Fruit fly (Drosophila melanogaster) whole organism, prepupa: ENCODE results near the gene ND-24.

ENCODE experiments used
- Blimp-1 ChIP-seq: fragments of 200-800 bp; sonication (Bioruptor generic); optimal IDR thresholded peaks from 3 replicates; lab custom pipeline; 2017; ENCODE audit warnings: missing biosample characterization, missing genetic modification characterization, mild to moderate bottlenecking, moderate library complexity, missing genetic modification reagents
- CG10669 ChIP-seq: fragments of 200-800 bp; sonication (Bioruptor generic); optimal IDR thresholded peaks from 3 replicates; lab custom pipeline; 2018; ENCODE audit warnings: missing biosample characterization, mild to moderate bottlenecking, missing genetic modification characterization, moderate library complexity
- CG11294 ChIP-seq: fragments of 200-800 bp; sonication (Bioruptor generic); IDR thresholded peaks from 2 replicates; pipeline ENCODE4 v1.3.6; 2022; ENCODE audit warnings: missing biosample characterization, missing genetic modification characterization
- CG11762 ChIP-seq: fragments of 200-800 bp; sonication (Bioruptor generic); optimal IDR thresholded peaks from 3 replicates; lab custom pipeline; 2016; ENCODE audit warnings: missing biosample characterization, missing genetic modification characterization; ENCODE audit not compliant: insufficient read depth
- CG11902 ChIP-seq: fragments of 200-800 bp; sonication (Bioruptor generic); optimal IDR thresholded peaks from 3 replicates; lab custom pipeline; 2016; ENCODE audit warnings: missing biosample characterization, missing genetic modification characterization
- CG31627 ChIP-seq: fragments of 200-800 bp; sonication (Bioruptor generic); optimal IDR thresholded peaks from 3 replicates; lab custom pipeline; 2016; ENCODE audit warnings: missing biosample characterization, missing genetic modification characterization
- CG34406 ChIP-seq: fragments of 200-800 bp; sonication (Bioruptor generic); optimal IDR thresholded peaks from 3 replicates; lab custom pipeline; 2016; ENCODE audit warnings: missing biosample characterization, missing genetic modification characterization
- CG3919 ChIP-seq: fragments of 200-800 bp; sonication (Bioruptor generic); optimal IDR thresholded peaks from 3 replicates; lab custom pipeline; 2016; ENCODE audit warnings: missing biosample characterization, missing genetic modification characterization
- CG6276 ChIP-seq: fragments of 200-800 bp; sonication (Bioruptor generic); optimal IDR thresholded peaks from 2 replicates; lab custom pipeline; 2017; ENCODE audit warnings: missing biosample characterization, mild to moderate bottlenecking, missing genetic modification characterization
- CG6792 ChIP-seq: fragments of 200-800 bp; sonication (Bioruptor generic); optimal IDR thresholded peaks from 3 replicates; lab custom pipeline; 2016; ENCODE audit warnings: missing biosample characterization, missing genetic modification characterization
- CG6808 ChIP-seq: fragments of 200-800 bp; sonication (Bioruptor generic); optimal IDR thresholded peaks from 3 replicates; lab custom pipeline; 2017; ENCODE audit warnings: missing biosample characterization, missing genetic modification characterization, mild to moderate bottlenecking, moderate library complexity, missing genetic modification reagents
- CG8319 ChIP-seq: fragments of 200-800 bp; sonication (Bioruptor generic); optimal IDR thresholded peaks from 3 replicates; lab custom pipeline; 2016; ENCODE audit warnings: missing biosample characterization, missing genetic modification characterization
- CG8632 ChIP-seq: fragments of 200-800 bp; sonication (Bioruptor generic); optimal IDR thresholded peaks from 3 replicates; lab custom pipeline; 2016; ENCODE audit warnings: missing biosample characterization, missing genetic modification characterization
- CG9139 ChIP-seq: fragments of 200-800 bp; sonication (Bioruptor generic); optimal IDR thresholded peaks from 3 replicates; lab custom pipeline; 2017; ENCODE audit warnings: missing biosample characterization, mild to moderate bottlenecking, missing genetic modification characterization
- Eip75B ChIP-seq: fragments of 200-800 bp; sonication (Bioruptor generic); optimal IDR thresholded peaks from 3 replicates; lab custom pipeline; 2016; ENCODE audit warnings: missing biosample characterization, missing genetic modification characterization
- Eip78C ChIP-seq: fragments of 200-800 bp; sonication (Bioruptor generic); peaks from one replicate; lab custom pipeline; 2016; ENCODE audit warnings: missing biosample characterization, missing genetic modification characterization
- Ets21C ChIP-seq: fragments of 200-800 bp; sonication (Bioruptor generic); optimal IDR thresholded peaks from 3 replicates; lab custom pipeline; 2016; ENCODE audit warnings: missing biosample characterization, missing genetic modification characterization
- Ets96B ChIP-seq: fragments of 200-800 bp; optimal IDR thresholded peaks from 2 replicates; lab custom pipeline; 2019; ENCODE audit warnings: missing biosample characterization, mild to moderate bottlenecking, missing genetic modification characterization, moderate library complexity
- Gug ChIP-seq: fragments of 200-800 bp; sonication (Bioruptor generic); IDR thresholded peaks from 2 replicates; pipeline ENCODE4 v1.3.6; 2022; ENCODE audit warnings: missing biosample characterization, missing genetic modification characterization
- Hr4 ChIP-seq: fragments of 200-800 bp; sonication (Bioruptor generic); optimal IDR thresholded peaks from 3 replicates; lab custom pipeline; 2016; ENCODE audit warnings: missing biosample characterization, missing genetic modification characterization
- Met ChIP-seq: fragments of 200-800 bp; sonication (Bioruptor generic); optimal IDR thresholded peaks from 3 replicates; lab custom pipeline; 2016; ENCODE audit warnings: missing biosample characterization, missing genetic modification characterization
- OdsH ChIP-seq: fragments of 200-800 bp; sonication (Bioruptor generic); optimal IDR thresholded peaks from 3 replicates; lab custom pipeline; 2016; ENCODE audit warnings: missing biosample characterization, missing genetic modification characterization
- Sox102F ChIP-seq: fragments of 200-800 bp; sonication (Bioruptor generic); optimal IDR thresholded peaks from 2 replicates; lab custom pipeline; 2016; ENCODE audit warnings: missing biosample characterization, mild to moderate bottlenecking, missing genetic modification characterization
- Sox14 ChIP-seq: fragments of 200-800 bp; sonication (Bioruptor generic); optimal IDR thresholded peaks from 3 replicates; lab custom pipeline; 2016; ENCODE audit warnings: missing biosample characterization, missing genetic modification characterization
- acj6 ChIP-seq: fragments of 200-800 bp; sonication (Bioruptor generic); optimal IDR thresholded peaks from 3 replicates; lab custom pipeline; 2016; ENCODE audit warnings: missing biosample characterization, missing genetic modification characterization
- cyc ChIP-seq: fragments of 200-800 bp; sonication (Bioruptor generic); optimal IDR thresholded peaks from 3 replicates; lab custom pipeline; 2016; ENCODE audit warnings: missing biosample characterization, missing genetic modification characterization
- dac ChIP-seq: fragments of 200-800 bp; sonication (Bioruptor generic); optimal IDR thresholded peaks from 2 replicates; lab custom pipeline; 2017; ENCODE audit warnings: missing biosample characterization, mild to moderate bottlenecking, missing genetic modification characterization
- dsx ChIP-seq: fragments of 200-800 bp; optimal IDR thresholded peaks from 3 replicates; lab custom pipeline; 2019; ENCODE audit warnings: missing biosample characterization, mild to moderate bottlenecking, missing genetic modification characterization, moderate library complexity; ENCODE audit not compliant: poor library complexity, severe bottlenecking
- eg ChIP-seq: fragments of 200-800 bp; sonication (Bioruptor generic); IDR thresholded peaks from 3 replicates; pipeline ENCODE4 v1.3.6; 2022; ENCODE audit warnings: missing biosample characterization, missing genetic modification characterization
- esn ChIP-seq: fragments of 200-800 bp; sonication (Bioruptor generic); optimal IDR thresholded peaks from 2 replicates; lab custom pipeline; 2016; ENCODE audit warnings: missing biosample characterization, mild to moderate bottlenecking, missing genetic modification characterization, moderate library complexity
- fd59A ChIP-seq: fragments of 200-800 bp; sonication (Bioruptor generic); optimal IDR thresholded peaks from 2 replicates; lab custom pipeline; 2017; ENCODE audit warnings: missing biosample characterization, mild to moderate bottlenecking, missing genetic modification characterization, missing genetic modification reagents
- fkh ChIP-seq: fragments of 200-800 bp; sonication (Bioruptor generic); optimal IDR thresholded peaks from 3 replicates; lab custom pipeline; 2017; ENCODE audit warnings: missing biosample characterization, mild to moderate bottlenecking, missing genetic modification characterization, moderate library complexity
- lz ChIP-seq: fragments of 200-800 bp; sonication (Bioruptor generic); optimal IDR thresholded peaks from 3 replicates; lab custom pipeline; 2016; ENCODE audit warnings: missing biosample characterization, missing genetic modification characterization
- net ChIP-seq: fragments of 200-800 bp; sonication (Bioruptor generic); optimal IDR thresholded peaks from 3 replicates; lab custom pipeline; 2016; ENCODE audit warnings: missing biosample characterization, missing genetic modification characterization
- salr ChIP-seq, 2 experiments: fragments of 200-800 bp; sonication (Bioruptor generic); optimal IDR thresholded peaks; 3 replicates each; lab custom pipeline; 2016 to 2018; ENCODE audit warnings: missing biosample characterization in 2 of 2, missing genetic modification characterization in 2 of 2, mild to moderate bottlenecking in 1 of 2
- spab ChIP-seq: fragments of 200-800 bp; sonication (Bioruptor generic); optimal IDR thresholded peaks from 2 replicates; lab custom pipeline; 2017; ENCODE audit warnings: missing biosample characterization, mild to moderate bottlenecking, missing genetic modification characterization, missing genetic modification reagents
- ss ChIP-seq, 2 experiments: fragments of 200-800 bp; sonication (Bioruptor generic); optimal IDR thresholded peaks; 2 replicates in 1 of 2; 3 replicates in 1 of 2; lab custom pipeline; 2017 to 2018; ENCODE audit warnings: mild to moderate bottlenecking in 2 of 2, missing biosample characterization in 2 of 2, missing genetic modification characterization in 2 of 2, moderate library complexity in 1 of 2
- svp ChIP-seq: fragments of 200-800 bp; sonication (Bioruptor generic); peaks from one replicate; lab custom pipeline; 2016; ENCODE audit warnings: missing biosample characterization, missing genetic modification characterization
- vri ChIP-seq: fragments of 200-800 bp; sonication (Bioruptor generic); optimal IDR thresholded peaks from 3 replicates; lab custom pipeline; 2016; ENCODE audit warnings: missing biosample characterization, mild to moderate bottlenecking, missing genetic modification characterization

ND-24 gene

dm6 chrX:17629317-17629716 lies 2.6 kb upstream of the ND-24 start, which contains the start of gene CG8326:
Gene CG8326 (minus strand): TSS chrX:17629492.
- no peak for TF ChIP-seq CG9139
- TF ChIP-seq Met (GFP tag; lab: Kevin White, UChicago) = no peak
- no peak for TF ChIP-seq eg (GFP tag; lab: Robert Waterston, UW)
- TF ChIP-seq CG8632 = no peak
- no peak for TF ChIP-seq Gug

dm6 chrX:17636001-17636400 lies 4.1 kb downstream of the ND-24 start, which contains the start of the genes CG8289 and CG5800:
Gene CG8289 (minus strand): TSS chrX:17636044.
Gene CG5800 (plus strand): TSS chrX:17636281.
- TF ChIP-seq CG8319 (GFP tag; lab: Kevin White, UChicago) = no peak
- no peak for TF ChIP-seq CG11902 (GFP tag; lab: Kevin White, UChicago)
- no peak for TF ChIP-seq CG8632
- peak; percentile 0 for TF ChIP-seq Ets96B (tag; lab: Kevin White, UChicago)
- TF ChIP-seq esn (GFP tag; lab: Kevin White, UChicago) = peak; percentile 22
- TF ChIP-seq cyc = no peak
- no peak for TF ChIP-seq CG11294 (GFP tag; lab: Robert Waterston, UW)
- TF ChIP-seq Hr4 (GFP tag; lab: Kevin White, UChicago) = no peak
- peak; percentile 22 for TF ChIP-seq Eip78C (GFP tag; lab: Kevin White, UChicago)
- TF ChIP-seq eg (GFP tag; lab: Robert Waterston, UW) = no peak
- TF ChIP-seq OdsH (GFP tag; lab: Kevin White, UChicago) = no peak
- no peak for TF ChIP-seq CG6808 (GFP tag; lab: Kevin White, UChicago)
- peak; percentile 30 for TF ChIP-seq dsx

dm6 chrX:17640837-17641236 lies 8.9 kb downstream of the ND-24 start:
- TF ChIP-seq Sox102F (GFP tag; lab: Kevin White, UChicago) = no peak
- TF ChIP-seq eg (GFP tag; lab: Robert Waterston, UW) = no peak
- TF ChIP-seq lz = no peak
- TF ChIP-seq CG3919 (GFP tag; lab: Kevin White, UChicago) = no peak
- no peak for TF ChIP-seq dac (GFP tag; lab: Kevin White, UChicago)
- no peak for TF ChIP-seq CG11762
- TF ChIP-seq CG10669 (GFP tag; lab: Kevin White, UChicago) = no peak
- TF ChIP-seq Hr4 (GFP tag; lab: Kevin White, UChicago) = no peak
- TF ChIP-seq esn (GFP tag; lab: Kevin White, UChicago) = no peak
- no peak for TF ChIP-seq spab (GFP tag; lab: Kevin White, UChicago)
- no peak for TF ChIP-seq net (GFP tag; lab: Kevin White, UChicago)
- no peak for TF ChIP-seq ss (GFP tag; optimal IDR thresholded peaks at IDR 0.05; lab: Kevin White, UChicago)
- TF ChIP-seq CG34406 (GFP tag; lab: Kevin White, UChicago) = no peak

dm6 chrX:17651216-17651997 lies 19.5 kb downstream of the ND-24 start:
- TF ChIP-seq Eip78C (GFP tag; lab: Kevin White, UChicago) (peak; percentile 55), dsx (peak; percentile 28), OdsH (GFP tag; lab: Kevin White, UChicago) (no peak)

- TF ChIP-seq net (GFP tag; lab: Kevin White, UChicago) = peak; percentile 3
- no peak for TF ChIP-seq cyc
- TF ChIP-seq Eip75B (GFP tag; lab: Kevin White, UChicago) = no peak
- peak in 1 of 2 experiments; percentile 41 for TF ChIP-seq ss (GFP tag; optimal IDR thresholded peaks at IDR 0.05; lab: Kevin White, UChicago)
- no peak for TF ChIP-seq CG6276 (GFP tag; lab: Kevin White, UChicago)
- peak; percentile 28 for TF ChIP-seq Eip78C (GFP tag; lab: Kevin White, UChicago)
- TF ChIP-seq vri (GFP tag; lab: Kevin White, UChicago) = no peak
- no peak for TF ChIP-seq Ets21C (GFP tag; lab: Kevin White, UChicago)
- no peak for TF ChIP-seq Blimp-1 (GFP tag; lab: Kevin White, UChicago)
- no peak for TF ChIP-seq CG31627 (GFP tag; lab: Kevin White, UChicago)
- TF ChIP-seq salr (GFP tag; optimal IDR thresholded peaks at IDR 0.05; lab: Kevin White, UChicago) = no peak
- no peak for TF ChIP-seq OdsH (GFP tag; lab: Kevin White, UChicago)
- TF ChIP-seq CG10669 (GFP tag; lab: Kevin White, UChicago) = no peak
- TF ChIP-seq CG6808 (GFP tag; lab: Kevin White, UChicago) = no peak
- TF ChIP-seq fd59A (GFP tag; lab: Kevin White, UChicago) = no peak
- TF ChIP-seq eg (GFP tag; lab: Robert Waterston, UW) = no peak
- TF ChIP-seq CG6792 = no peak
- no peak for TF ChIP-seq acj6
- TF ChIP-seq CG8632 = no peak
- TF ChIP-seq CG3919 (GFP tag; lab: Kevin White, UChicago) = no peak
- TF ChIP-seq Sox14 (GFP tag; lab: Kevin White, UChicago) = peak; percentile 42
- TF ChIP-seq svp (GFP tag; lab: Kevin White, UChicago) = no peak
- no peak for TF ChIP-seq fkh (GFP tag; lab: Kevin White, UChicago)
Observed at dm6 chrX:17651998-17652738, 20.3 kb downstream of the ND-24 start, which contains the start of gene RhoGAPp190. Gene RhoGAPp190 (minus strand): TSS chrX:17652562.
